Fruit fly (Drosophila melanogaster) ovary, adult (tissue): ENCODE data around the gene CG31231.

ENCODE experiments used
- CG17801 ChIP-seq: fragments of 200-800 bp; optimal IDR thresholded peaks from 2 replicates; lab custom pipeline; 2019; ENCODE audit warnings: missing biosample characterization, mild to moderate bottlenecking, missing genetic modification characterization, moderate library complexity; ENCODE audit not compliant: partially characterized antibody

The CG31231 gene

dm6 chr3R:18669152-18669551 is 4.0 kb downstream of the CG31231 start, which contains the start of gene CG7702:
Gene CG7702, plus strand, starts transcription at chr3R:18669390.
- TF ChIP-seq CG17801 (GFP tag; lab: Kevin White, UChicago): no peak

- no peak for TF ChIP-seq CG17801 (GFP tag; lab: Kevin White, UChicago)
These were observed 4.7 kb downstream of the CG31231 start for dm6 chr3R:18669812-18670211.

dm6 chr3R:18670441-18671111 is 5.4 kb downstream of the CG31231 start:
- peak; percentile 72 for TF ChIP-seq CG17801 (GFP tag; lab: Kevin White, UChicago)

dm6 chr3R:18671112-18671729 is 6.1 kb downstream of the CG31231 start, which contains the start of gene CG31230:
Gene CG31230, plus strand, starts transcription at chr3R:18671679.
- TF ChIP-seq CG17801 (GFP tag; lab: Kevin White, UChicago): no peak

- TF ChIP-seq CG17801 (GFP tag; lab: Kevin White, UChicago): no peak
These were observed 12.4 kb downstream of the CG31231 start, which contains the start of the genes dind and CG7706 for dm6 chr3R:18677500-18677940. Gene dind, minus strand, starts transcription at chr3R:18677539. Gene CG7706, plus strand, starts transcription at chr3R:18677818.

dm6 chr3R:18680332-18680731 is 15.2 kb downstream of the CG31231 start, which contains the start of the genes CG46318 and ChT:
Gene CG46318, plus strand, starts transcription at chr3R:18680604.
Gene ChT, plus strand, starts transcription at chr3R:18680604.
- TF ChIP-seq CG17801 (GFP tag; lab: Kevin White, UChicago): no peak

dm6 chr3R:18681054-18681453 is 15.9 kb downstream of the CG31231 start:
- no peak for TF ChIP-seq CG17801 (GFP tag; lab: Kevin White, UChicago)

dm6 chr3R:18692619-18693018 is 27.5 kb downstream of the CG31231 start, which contains the start of gene Muc91C:
Gene Muc91C, minus strand, starts transcription at chr3R:18692719.
- no peak for TF ChIP-seq CG17801 (GFP tag; lab: Kevin White, UChicago)

dm6 chr3R:18693611-18694010 is 28.4 kb downstream of the CG31231 start, which contains the start of gene CG14300:
Gene CG14300, minus strand, starts transcription at chr3R:18693711.
- no peak for TF ChIP-seq CG17801 (GFP tag; lab: Kevin White, UChicago)

dm6 chr3R:18694952-18695351 is 29.8 kb downstream of the CG31231 start, which contains the start of gene CG34282:
Gene CG34282, plus strand, starts transcription at chr3R:18695252.
- TF ChIP-seq CG17801 (GFP tag; lab: Kevin White, UChicago): no peak

- TF ChIP-seq CG17801 (GFP tag; lab: Kevin White, UChicago): no peak
These were observed 33.9 kb downstream of the CG31231 start for dm6 chr3R:18698855-18699569.

- no peak for TF ChIP-seq CG17801 (GFP tag; lab: Kevin White, UChicago)
These were observed 38.4 kb downstream of the CG31231 start for dm6 chr3R:18703514-18703913.

dm6 chr3R:18705150-18705549 is 40.0 kb downstream of the CG31231 start, which contains the start of the genes ChAT and VAChT:
Gene ChAT, plus strand, starts transcription at chr3R:18705501.
Gene VAChT, plus strand, starts transcription at chr3R:18705501.
- no peak for TF ChIP-seq CG17801 (GFP tag; lab: Kevin White, UChicago)

- TF ChIP-seq CG17801 (GFP tag; lab: Kevin White, UChicago): no peak
These were observed 41.1 kb downstream of the CG31231 start for dm6 chr3R:18706289-18706688.

dm6 chr3R:18707492-18707891 is 42.3 kb downstream of the CG31231 start:
- TF ChIP-seq CG17801 (GFP tag; lab: Kevin White, UChicago): no peak
